Fruit fly (Drosophila melanogaster) whole organism, prepupa: ENCODE results near the gene Mabi.

Experiments
- CG10631 ChIP-seq: fragments of 200-800 bp; sonication (Bioruptor generic); optimal IDR thresholded peaks from 2 replicates; lab custom pipeline; 2016; ENCODE audit warnings: missing biosample characterization, missing genetic modification characterization
- CG11902 ChIP-seq: fragments of 200-800 bp; sonication (Bioruptor generic); optimal IDR thresholded peaks from 3 replicates; lab custom pipeline; 2016; ENCODE audit warnings: missing biosample characterization, missing genetic modification characterization
- CG1621 ChIP-seq: fragments of 200-800 bp; sonication (Bioruptor generic); optimal IDR thresholded peaks from 3 replicates; lab custom pipeline; 2018; ENCODE audit warnings: missing biosample characterization, mild to moderate bottlenecking, missing genetic modification characterization
- CG16779 ChIP-seq: fragments of 200-800 bp; sonication (Bioruptor generic); optimal IDR thresholded peaks from 3 replicates; lab custom pipeline; 2017; ENCODE audit warnings: missing biosample characterization, mild to moderate bottlenecking, missing genetic modification characterization
- CG34406 ChIP-seq: fragments of 200-800 bp; sonication (Bioruptor generic); optimal IDR thresholded peaks from 3 replicates; lab custom pipeline; 2016; ENCODE audit warnings: missing biosample characterization, missing genetic modification characterization
- CG6854 ChIP-seq: fragments of 200-800 bp; sonication (Bioruptor generic); optimal IDR thresholded peaks from 2 replicates; lab custom pipeline; 2017; ENCODE audit warnings: missing biosample characterization, mild to moderate bottlenecking, missing genetic modification characterization
- CG8319 ChIP-seq: fragments of 200-800 bp; sonication (Bioruptor generic); optimal IDR thresholded peaks from 3 replicates; lab custom pipeline; 2016; ENCODE audit warnings: missing biosample characterization, missing genetic modification characterization
- Gug ChIP-seq: fragments of 200-800 bp; sonication (Bioruptor generic); IDR thresholded peaks from 2 replicates; pipeline ENCODE4 v1.3.6; 2022; ENCODE audit warnings: missing biosample characterization, missing genetic modification characterization
- Hr38 ChIP-seq: sonication (Bioruptor generic); optimal IDR thresholded peaks from 2 replicates; lab custom pipeline; 2016; ENCODE audit warnings: missing biosample characterization, missing genetic modification characterization
- Met ChIP-seq: fragments of 200-800 bp; sonication (Bioruptor generic); optimal IDR thresholded peaks from 3 replicates; lab custom pipeline; 2016; ENCODE audit warnings: missing biosample characterization, missing genetic modification characterization
- acj6 ChIP-seq: fragments of 200-800 bp; sonication (Bioruptor generic); optimal IDR thresholded peaks from 3 replicates; lab custom pipeline; 2016; ENCODE audit warnings: missing biosample characterization, missing genetic modification characterization
- cyc ChIP-seq: fragments of 200-800 bp; sonication (Bioruptor generic); optimal IDR thresholded peaks from 3 replicates; lab custom pipeline; 2016; ENCODE audit warnings: missing biosample characterization, missing genetic modification characterization
- spab ChIP-seq: fragments of 200-800 bp; sonication (Bioruptor generic); optimal IDR thresholded peaks from 2 replicates; lab custom pipeline; 2017; ENCODE audit warnings: missing biosample characterization, mild to moderate bottlenecking, missing genetic modification characterization, missing genetic modification reagents
- ss ChIP-seq, 2 experiments: fragments of 200-800 bp; sonication (Bioruptor generic); optimal IDR thresholded peaks; 2 replicates in 1 of 2; 3 replicates in 1 of 2; lab custom pipeline; 2017 to 2018; ENCODE audit warnings: mild to moderate bottlenecking in 2 of 2, missing biosample characterization in 2 of 2, missing genetic modification characterization in 2 of 2, moderate library complexity in 1 of 2

DNA sequence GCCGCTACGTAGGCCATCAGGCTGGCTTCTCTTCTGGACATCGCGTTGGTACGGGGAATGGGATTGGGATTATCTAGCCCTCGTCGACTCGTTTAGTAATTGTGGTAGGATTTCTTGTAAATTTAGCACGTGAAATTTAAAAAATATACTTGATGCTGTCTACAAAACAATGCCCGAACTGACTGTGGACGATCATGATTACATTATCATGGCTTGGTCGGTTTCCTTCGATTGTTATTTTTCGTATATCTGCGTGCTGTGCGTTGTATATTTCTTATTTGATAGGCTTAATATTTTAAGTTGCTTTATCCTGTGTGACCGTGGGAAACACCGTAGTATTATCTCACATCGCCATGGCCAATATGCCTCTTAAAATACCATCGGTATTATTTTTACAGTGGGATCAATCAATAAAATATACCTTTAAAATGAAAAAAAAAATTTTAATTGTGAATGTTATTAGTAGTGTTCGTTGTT is 31.5 kb downstream of the Mabi start, which contains the start of gene CG16972:
- no peak for TF ChIP-seq CG11902
- no peak for TF ChIP-seq CG10631 (GFP tag; lab: Kevin White, UChicago)
- TF ChIP-seq CG16779 (tag; lab: Kevin White, UChicago): no peak
- no peak for TF ChIP-seq Met (GFP tag; lab: Kevin White, UChicago)
- no peak for TF ChIP-seq CG8319
- no peak for TF ChIP-seq ss (GFP tag; optimal IDR thresholded peaks at IDR 0.05; lab: Kevin White, UChicago)
- no peak for TF ChIP-seq CG6854
- TF ChIP-seq Gug: no peak
- no peak for TF ChIP-seq CG34406 (GFP tag; lab: Kevin White, UChicago)
- TF ChIP-seq CG1621 (tag; lab: Kevin White, UChicago): peak; percentile 99
- no peak for TF ChIP-seq acj6 (GFP tag; lab: Kevin White, UChicago)
- no peak for TF ChIP-seq Hr38
- no peak for TF ChIP-seq cyc
- TF ChIP-seq spab: no peak
